Worm (Caenorhabditis elegans) whole organism, L2 larva: Measurements from ENCODE around the gene rps-3.

ENCODE experiments used
- R02D3.7 ChIP-seq: fragments of 150-350 bp; optimal IDR thresholded peaks from 2 replicates; lab custom pipeline; 2014; ENCODE audit warnings: missing biosample characterization, missing genetic modification characterization
- Y55F3AM.14 ChIP-seq: fragments of 200-800 bp; sonication (Bioruptor generic); optimal IDR thresholded peaks from 2 replicates; lab custom pipeline; 2018; ENCODE audit warnings: mild to moderate bottlenecking, missing genetic modification characterization, missing compliant biosample characterization
- ZK546.5 ChIP-seq: sonication (generic microtip); optimal IDR thresholded peaks from 2 replicates; lab custom pipeline; 2017; ENCODE audit warnings: missing biosample characterization, missing genetic modification characterization
- alr-1 ChIP-seq: fragments of 150-350 bp; optimal IDR thresholded peaks from 2 replicates; lab custom pipeline; 2014; ENCODE audit warnings: missing biosample characterization, missing genetic modification characterization
- aly-2 ChIP-seq: fragments of 150-350 bp; optimal IDR thresholded peaks from 2 replicates; lab custom pipeline; 2014; ENCODE audit warnings: missing biosample characterization, missing genetic modification characterization
- ama-1 ChIP-seq: fragments of 150-350 bp; optimal IDR thresholded peaks from 2 replicates; lab custom pipeline; 2018; ENCODE audit warnings: inconsistent platforms
- blmp-1 ChIP-seq: sonication (generic microtip); optimal IDR thresholded peaks from 2 replicates; lab custom pipeline; 2017; ENCODE audit warnings: missing genetic modification characterization, mild to moderate bottlenecking, missing compliant biosample characterization, antibody characterized with exemption, moderate library complexity; ENCODE audit not compliant: insufficient read depth
- ceh-16 ChIP-seq: fragments of 150-350 bp; optimal IDR thresholded peaks from 2 replicates; lab custom pipeline; 2014; ENCODE audit warnings: missing biosample characterization, missing genetic modification characterization
- ceh-82 ChIP-seq: fragments of 150-350 bp; optimal IDR thresholded peaks from 2 replicates; lab custom pipeline; 2014; ENCODE audit warnings: missing biosample characterization, missing genetic modification characterization
- crh-2 ChIP-seq: sonication (generic microtip); optimal IDR thresholded peaks from 2 replicates; lab custom pipeline; 2017; ENCODE audit warnings: missing biosample characterization, missing genetic modification characterization
- egl-27 ChIP-seq: sonication (generic microtip); optimal IDR thresholded peaks from 3 replicates; lab custom pipeline; 2017; ENCODE audit warnings: missing biosample characterization, missing genetic modification reagents, missing genetic modification characterization
- elt-3 ChIP-seq: sonication (generic microtip); optimal IDR thresholded peaks from 2 replicates; lab custom pipeline; 2017; ENCODE audit warnings: missing biosample characterization, missing genetic modification characterization
- fos-1 ChIP-seq: fragments of 150-350 bp; optimal IDR thresholded peaks from 2 replicates; lab custom pipeline; 2014; ENCODE audit warnings: missing biosample characterization, missing genetic modification characterization
- gmeb-1 ChIP-seq: fragments of 150-350 bp; optimal IDR thresholded peaks from 2 replicates; lab custom pipeline; 2014; ENCODE audit warnings: missing biosample characterization, missing genetic modification characterization
- mab-5 ChIP-seq: fragments of 150-350 bp; optimal IDR thresholded peaks from 2 replicates; lab custom pipeline; 2014; ENCODE audit warnings: missing biosample characterization, missing genetic modification characterization
- mdl-1 ChIP-seq, 2 experiments: fragments of 150-350 bp in 1 of 2; sonication (generic microtip) in 1 of 2; optimal IDR thresholded peaks; 2 replicates each; lab custom pipeline; 2017; ENCODE audit warnings: missing biosample characterization in 2 of 2, missing genetic modification characterization in 2 of 2
- nhr-10 ChIP-seq: sonication (generic microtip); optimal IDR thresholded peaks from 2 replicates; lab custom pipeline; 2017; ENCODE audit warnings: missing biosample characterization, missing genetic modification characterization
- nhr-11 ChIP-seq: fragments of 150-350 bp; optimal IDR thresholded peaks from 2 replicates; lab custom pipeline; 2014; ENCODE audit warnings: missing biosample characterization, missing genetic modification characterization
- nhr-21 ChIP-seq: fragments of 150-350 bp; optimal IDR thresholded peaks from 2 replicates; lab custom pipeline; 2014; ENCODE audit warnings: missing biosample characterization, missing genetic modification characterization
- nhr-23 ChIP-seq: fragments of 150-350 bp; optimal IDR thresholded peaks from 2 replicates; lab custom pipeline; 2014; ENCODE audit warnings: missing biosample characterization, missing genetic modification reagents, missing genetic modification characterization
- nhr-237 ChIP-seq: fragments of 150-350 bp; optimal IDR thresholded peaks from 2 replicates; lab custom pipeline; 2014; ENCODE audit warnings: missing biosample characterization, missing genetic modification characterization
- nhr-6 ChIP-seq: fragments of 150-350 bp; optimal IDR thresholded peaks from 2 replicates; lab custom pipeline; 2014; ENCODE audit warnings: missing biosample characterization, missing genetic modification characterization
- nhr-77 ChIP-seq: fragments of 150-350 bp; optimal IDR thresholded peaks from 2 replicates; lab custom pipeline; 2014; ENCODE audit warnings: missing biosample characterization, missing genetic modification characterization
- sma-3 ChIP-seq: sonication (generic microtip); optimal IDR thresholded peaks from 2 replicates; lab custom pipeline; 2016; ENCODE audit warnings: missing genetic modification reagents, missing genetic modification characterization, missing compliant biosample characterization
- sma-9 ChIP-seq, 2 experiments: fragments of 150-350 bp in 1 of 2; sonication (generic microtip) in 1 of 2; optimal IDR thresholded peaks; 2 replicates each; lab custom pipeline; 2014 to 2016; ENCODE audit warnings: missing genetic modification characterization in 2 of 2, mild to moderate bottlenecking in 1 of 2, missing biosample characterization in 1 of 2, missing compliant biosample characterization in 1 of 2, missing genetic modification reagents in 1 of 2, moderate library complexity in 1 of 2
- snpc-4 ChIP-seq: fragments of 150-350 bp; optimal IDR thresholded peaks from 2 replicates; lab custom pipeline; 2014; ENCODE audit warnings: missing biosample characterization, missing genetic modification characterization
- unc-39 ChIP-seq: fragments of 150-350 bp; optimal IDR thresholded peaks from 2 replicates; lab custom pipeline; 2014; ENCODE audit warnings: missing biosample characterization, missing genetic modification characterization
- unc-55 ChIP-seq: fragments of 150-350 bp; sonication (generic microtip); optimal IDR thresholded peaks from 3 replicates; lab custom pipeline; 2014; ENCODE audit warnings: missing biosample characterization, missing genetic modification reagents, missing genetic modification characterization
- unc-62 ChIP-seq: fragments of 150-350 bp; optimal IDR thresholded peaks from 2 replicates; lab custom pipeline; 2014; ENCODE audit warnings: missing biosample characterization, missing genetic modification reagents, missing genetic modification characterization
- zag-1 ChIP-seq: fragments of 150-350 bp; optimal IDR thresholded peaks from 2 replicates; lab custom pipeline; 2014; ENCODE audit warnings: missing biosample characterization, missing genetic modification characterization
- ztf-1 ChIP-seq: fragments of 200-800 bp; sonication (Bioruptor generic); conservative IDR thresholded peaks from 2 replicates; pipeline ENCODE4 v1.3.6; 2022; ENCODE audit warnings: missing genetic modification characterization, missing compliant biosample characterization
- ztf-4 ChIP-seq: fragments of 150-350 bp; optimal IDR thresholded peaks from 2 replicates; lab custom pipeline; 2014; ENCODE audit warnings: missing biosample characterization, missing genetic modification characterization

rps-3 gene

ce11 chrIII:6202440-6202839, 4.2 kb upstream of the rps-3 start:
- no peak for TF ChIP-seq unc-62
- TF ChIP-seq alr-1 (tag; lab: Kevin White, UChicago) = no peak
- TF ChIP-seq R02D3.7 (tag; lab: Kevin White, UChicago) = no peak
- no peak for TF ChIP-seq snpc-4 (tag; lab: Kevin White, UChicago)
- TF ChIP-seq zag-1 (tag; lab: Kevin White, UChicago) = no peak
- no peak for TF ChIP-seq crh-2
- no peak for TF ChIP-seq elt-3 (tag; lab: Kevin White, UChicago)
- TF ChIP-seq nhr-11 (tag; lab: Kevin White, UChicago) = no peak
- no peak for TF ChIP-seq ceh-16 (tag; lab: Kevin White, UChicago)
- no peak for TF ChIP-seq gmeb-1 (tag; lab: Kevin White, UChicago)
- no peak for TF ChIP-seq ama-1 (lab: Kevin White, UChicago)
- no peak for TF ChIP-seq fos-1
- TF ChIP-seq ZK546.5 (tag; lab: Kevin White, UChicago) = no peak

- TF ChIP-seq nhr-6 (tag; lab: Kevin White, UChicago) (no peak), mab-5 (tag; lab: Kevin White, UChicago) (no peak), sma-9 (GFP tag; optimal IDR thresholded peaks at IDR 0.05; lab: Kevin White, UChicago) (no peak), sma-9 (tag; optimal IDR thresholded peaks at IDR 0.05; lab: Kevin White, UChicago) (no peak), nhr-21 (tag; lab: Kevin White, UChicago) (no peak), ztf-4 (tag; lab: Kevin White, UChicago) (no peak), ztf-1 (GFP tag; lab: Robert Waterston, UW) (no peak), blmp-1 (tag; lab: Kevin White, UChicago) (no peak), zag-1 (tag; lab: Kevin White, UChicago) (no peak), nhr-11 (tag; lab: Kevin White, UChicago) (no peak), aly-2 (tag; lab: Kevin White, UChicago) (no peak), alr-1 (tag; lab: Kevin White, UChicago) (no peak), nhr-10 (tag; lab: Kevin White, UChicago) (no peak), ceh-82 (no peak), nhr-23 (tag; lab: Kevin White, UChicago) (no peak)
Measured at ce11 chrIII:6207046-6207445, 443 bp downstream of the rps-3 start.

ce11 chrIII:6207881-6208280, 1.3 kb downstream of the rps-3 start, which contains the start of gene C23G10.2:
C23G10.2 (plus strand) TSS chrIII:6208064.
- TF ChIP-seq snpc-4 (tag; lab: Kevin White, UChicago) = no peak
- TF ChIP-seq ZK546.5 (tag; lab: Kevin White, UChicago) = no peak
- TF ChIP-seq sma-3 (GFP tag; lab: Kevin White, UChicago) = no peak
- no peak for TF ChIP-seq nhr-21 (tag; lab: Kevin White, UChicago)
- no peak for TF ChIP-seq ztf-1 (GFP tag; lab: Robert Waterston, UW)
- TF ChIP-seq ceh-82 = no peak
- TF ChIP-seq egl-27 (tag; lab: Kevin White, UChicago) = no peak
- no peak for TF ChIP-seq unc-39 (tag; lab: Kevin White, UChicago)
- TF ChIP-seq elt-3 (tag; lab: Kevin White, UChicago) = no peak
- TF ChIP-seq nhr-10 (tag; lab: Kevin White, UChicago) = no peak
- no peak for TF ChIP-seq Y55F3AM.14 (GFP tag; lab: Kevin White, UChicago)
- TF ChIP-seq nhr-23 (tag; lab: Kevin White, UChicago) = no peak
- TF ChIP-seq ztf-4 (tag; lab: Kevin White, UChicago) = no peak
- TF ChIP-seq nhr-237 (tag; lab: Kevin White, UChicago) = no peak
- no peak for TF ChIP-seq nhr-77 (tag; lab: Kevin White, UChicago)
- no peak for TF ChIP-seq alr-1 (tag; lab: Kevin White, UChicago)
- no peak for TF ChIP-seq aly-2 (tag; lab: Kevin White, UChicago)
- no peak for TF ChIP-seq ama-1 (lab: Kevin White, UChicago)
- no peak for TF ChIP-seq mdl-1 (tag; optimal IDR thresholded peaks at IDR 0.05; lab: Kevin White, UChicago)

- TF ChIP-seq unc-55 (GFP tag; lab: Kevin White, UChicago) = no peak
Measured at ce11 chrIII:6208984-6209383, 2.4 kb downstream of the rps-3 start, which contains the start of gene C23G10.1. C23G10.1 (plus strand) TSS chrIII:6209284.

- TF ChIP-seq blmp-1 (tag; lab: Kevin White, UChicago) (no peak), mdl-1 (tag; optimal IDR thresholded peaks at IDR 0.05; lab: Kevin White, UChicago) (no peak), nhr-6 (tag; lab: Kevin White, UChicago) (no peak), snpc-4 (tag; lab: Kevin White, UChicago) (peak; percentile 8), sma-3 (GFP tag; lab: Kevin White, UChicago) (no peak)
- TF ChIP-seq, all 48 proteins: peak for 1
Measured at ce11 chrIII:6210215-6210822, 3.7 kb downstream of the rps-3 start.
